Worm (Caenorhabditis elegans): Measurements from ENCODE around the gene T08B1.1.

ce11 chrV:1978968-1979367, 7.9 kb downstream of the T08B1.1 start, which contains the start of gene T08B1.4:
- no peak for TF ChIP-seq tbx-37 (GFP tag; conservative IDR thresholded peaks at IDR 0.05)
- TF ChIP-seq hmg-4 (GFP tag; optimal IDR thresholded peaks at IDR 0.05): no peak
- TF ChIP-seq flt-1 (GFP tag; IDR thresholded peaks at IDR 0.05): no peak
- TF ChIP-seq B0310.2 (tag; optimal IDR thresholded peaks at IDR 0.05): no peak
- no peak for TF ChIP-seq hmbx-1 (tag; optimal IDR thresholded peaks at IDR 0.05)
- TF ChIP-seq sea-1 (GFP tag; conservative IDR thresholded peaks at IDR 0.05): no peak
- TF ChIP-seq F13C5.2 (tag; optimal IDR thresholded peaks at IDR 0.05): no peak
- TF ChIP-seq ama-1 (optimal IDR thresholded peaks at IDR 0.05): no peak
- no peak for TF ChIP-seq tbx-11 (GFP tag; IDR thresholded peaks at IDR 0.05)
- no peak for TF ChIP-seq ceh-13 (GFP tag; optimal IDR thresholded peaks at IDR 0.05)
- no peak for TF ChIP-seq aly-1 (tag; optimal IDR thresholded peaks at IDR 0.05)
- no peak for TF ChIP-seq pes-1 (GFP tag; IDR thresholded peaks at IDR 0.05)
- no peak for TF ChIP-seq tra-4 (tag; optimal IDR thresholded peaks at IDR 0.05)
- no peak for TF ChIP-seq scrt-1 (GFP tag; IDR thresholded peaks at IDR 0.05)
